Worm (Caenorhabditis elegans) whole organism, midembryonic: ENCODE data around the gene T27A1.2.

ENCODE experiments used
- T22C8.4 ChIP-seq: fragments of 200-800 bp; sonication (Bioruptor generic); IDR thresholded peaks from 2 replicates; pipeline ENCODE4 v1.3.6; 2022; ENCODE audit warnings: missing genetic modification characterization, missing compliant biosample characterization
- flt-1 ChIP-seq: fragments of 200-800 bp; sonication (Bioruptor generic); IDR thresholded peaks from 2 replicates; pipeline ENCODE4 v1.3.6; 2022; ENCODE audit warnings: missing genetic modification characterization, missing compliant biosample characterization
- klf-2 ChIP-seq: fragments of 200-800 bp; sonication (Bioruptor generic); conservative IDR thresholded peaks from 2 replicates; pipeline ENCODE4 v1.3.6; 2022; ENCODE audit warnings: missing genetic modification reagents, missing genetic modification characterization, missing compliant biosample characterization

DNA sequence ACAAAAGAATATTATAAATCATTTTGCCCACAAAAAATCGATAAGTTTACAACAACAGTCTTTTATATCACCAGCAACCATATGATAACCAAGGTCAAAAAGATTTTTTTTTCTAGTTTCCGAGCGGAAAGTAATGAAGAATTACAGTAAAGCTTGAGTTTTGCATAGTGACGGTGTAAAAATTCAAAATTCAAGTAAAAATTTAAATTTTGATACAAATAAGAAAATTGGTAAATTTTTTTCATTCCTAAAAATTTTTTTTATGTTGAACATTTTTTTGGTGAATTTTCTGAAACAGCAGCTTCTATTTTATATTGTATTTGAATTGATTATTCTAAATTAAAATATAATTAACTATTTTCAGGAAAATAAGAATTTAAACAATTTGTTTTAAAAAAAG, 32.1 kb upstream of the T27A1.2 start, which contains the start of gene W08F4.5:
- TF ChIP-seq T22C8.4 (GFP tag; lab: Robert Waterston, UW) (no peak), klf-2 (no peak), flt-1 (GFP tag; lab: Robert Waterston, UW) (no peak)
